Worm (Caenorhabditis elegans) whole organism, L4/young adult: ENCODE results near the gene flp-28.

Source experiments
- W03F9.2 ChIP-seq: fragments of 150-350 bp; optimal IDR thresholded peaks from 2 replicates; lab custom pipeline; 2014; ENCODE audit warnings: missing biosample characterization, missing genetic modification characterization
- dao-5 ChIP-seq: sonication (generic microtip); optimal IDR thresholded peaks from 2 replicates; lab custom pipeline; 2016; ENCODE audit warnings: missing genotype, missing genetic modification characterization, moderate library complexity, missing compliant biosample characterization
- him-1 ChIP-seq: sonication (generic microtip); optimal IDR thresholded peaks from 2 replicates; lab custom pipeline; 2016; ENCODE audit warnings: missing genotype, missing genetic modification reagents, missing genetic modification characterization, missing compliant biosample characterization

flp-28 gene

DNA sequence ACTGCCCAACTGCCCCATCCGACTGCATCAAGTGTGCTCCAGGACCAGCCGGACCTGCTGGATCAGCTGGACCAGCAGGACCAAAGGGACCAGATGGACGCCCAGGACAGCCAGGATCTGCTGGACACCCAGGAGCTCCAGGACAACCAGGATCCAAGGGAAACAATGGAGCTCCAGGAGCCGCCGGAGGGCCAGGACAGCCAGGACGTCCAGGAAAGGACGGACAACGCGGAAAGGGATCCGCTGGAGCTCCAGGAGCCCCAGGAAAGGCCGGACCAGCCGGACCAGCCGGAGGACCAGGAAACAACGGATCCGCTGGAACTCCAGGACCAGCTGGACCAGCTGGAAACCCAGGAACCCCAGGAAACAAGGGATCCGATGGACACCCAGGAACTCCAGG, 9.7 kb downstream of the flp-28 start:
- TF ChIP-seq dao-5 (tag; lab: Kevin White, UChicago) (no peak), him-1 (no peak), W03F9.2 (no peak)

DNA sequence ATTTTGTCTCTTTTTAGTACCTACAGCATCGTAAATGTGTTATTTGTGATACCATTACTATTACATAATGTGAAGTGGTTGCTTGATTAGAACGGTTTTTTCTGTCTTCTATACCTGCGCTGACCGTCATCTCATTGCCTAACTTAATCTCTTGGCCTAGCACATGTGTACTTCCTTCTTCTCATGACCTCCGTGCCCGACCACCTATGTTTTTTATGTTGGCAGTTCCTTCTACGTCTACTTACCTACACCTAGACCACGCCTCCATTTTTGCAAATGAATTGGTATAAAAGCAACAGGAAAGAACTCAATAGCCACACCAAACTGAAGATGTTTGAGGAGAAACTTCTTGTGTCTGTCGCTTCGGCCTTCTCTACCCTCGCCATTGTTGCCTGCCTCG, 10.5 kb downstream of the flp-28 start, which contains the start of gene col-176:
Gene col-176 (plus strand): TSS at position 301 of the 400 bp plus-strand sequence.
- no peak for TF ChIP-seq him-1
- TF ChIP-seq dao-5 (tag; lab: Kevin White, UChicago): no peak
- TF ChIP-seq W03F9.2: no peak

DNA sequence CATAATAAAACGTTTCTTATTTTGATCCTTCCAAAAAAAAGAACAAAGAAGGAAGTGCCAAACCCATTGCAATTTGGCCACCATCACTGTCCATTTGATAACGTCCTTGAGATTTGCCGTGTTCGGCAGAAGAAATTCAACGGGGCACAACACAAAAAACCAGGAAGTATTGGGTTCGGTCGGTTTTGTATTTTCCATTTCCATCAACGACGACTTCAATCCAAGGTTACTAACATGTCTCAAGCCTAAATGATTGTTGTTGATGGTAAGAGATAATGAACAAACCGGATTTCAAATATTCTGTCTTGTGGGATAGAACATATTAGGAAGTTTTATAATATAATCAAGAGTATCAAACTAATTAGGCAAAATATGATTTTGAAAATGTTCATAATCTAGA, 11.4 kb downstream of the flp-28 start:
- TF ChIP-seq W03F9.2 (no peak), dao-5 (tag; lab: Kevin White, UChicago) (no peak), him-1 (no peak)

DNA sequence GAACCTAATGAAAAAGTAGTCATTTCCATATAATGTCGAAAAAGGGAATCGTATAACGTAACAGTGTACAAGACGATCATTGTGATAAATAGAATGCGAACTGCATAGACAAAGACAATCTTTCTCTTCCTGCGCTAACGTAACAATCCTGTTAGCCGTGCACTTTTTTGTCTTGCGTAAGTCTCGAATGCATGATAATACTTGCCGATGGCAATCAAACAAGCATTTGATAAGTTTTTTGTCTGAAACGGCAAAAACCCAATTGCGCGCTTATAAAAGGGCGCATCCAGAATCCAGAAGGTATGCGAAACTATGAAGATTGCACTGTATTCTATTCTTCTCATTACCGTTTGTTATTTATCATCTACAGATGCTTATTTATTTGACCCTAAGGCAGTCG, 12.8 kb downstream of the flp-28 start, which contains the start of gene dao-4:
Gene dao-4 (plus strand): TSS at position 301 of the 400 bp plus-strand sequence.
- TF ChIP-seq him-1 (no peak), dao-5 (tag; lab: Kevin White, UChicago) (no peak), W03F9.2 (no peak)

DNA sequence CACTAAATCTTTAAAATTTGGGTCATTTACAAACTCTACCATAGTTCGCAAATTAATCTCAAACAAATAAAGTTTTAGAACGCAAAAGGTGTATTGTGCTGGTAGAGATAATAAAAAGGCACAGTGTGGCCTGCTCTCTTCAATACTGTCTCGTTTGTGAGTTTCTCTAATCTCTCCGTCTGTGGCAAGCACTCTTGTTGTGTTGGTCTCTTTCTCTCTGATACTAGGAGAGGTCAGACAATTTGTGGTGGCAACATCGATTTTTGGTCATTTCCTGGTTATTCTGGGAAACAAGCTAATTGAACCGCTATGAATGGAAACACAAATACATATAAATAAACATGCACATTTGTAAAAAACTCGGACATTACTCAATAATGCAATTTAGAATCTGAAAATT, 13.5 kb downstream of the flp-28 start, which contains the start of gene ZC373.5:
Gene ZC373.5 (minus strand): TSS at position 159 of the 400 bp plus-strand sequence.
- TF ChIP-seq him-1: no peak
- TF ChIP-seq W03F9.2: no peak
- no peak for TF ChIP-seq dao-5 (tag; lab: Kevin White, UChicago)

DNA sequence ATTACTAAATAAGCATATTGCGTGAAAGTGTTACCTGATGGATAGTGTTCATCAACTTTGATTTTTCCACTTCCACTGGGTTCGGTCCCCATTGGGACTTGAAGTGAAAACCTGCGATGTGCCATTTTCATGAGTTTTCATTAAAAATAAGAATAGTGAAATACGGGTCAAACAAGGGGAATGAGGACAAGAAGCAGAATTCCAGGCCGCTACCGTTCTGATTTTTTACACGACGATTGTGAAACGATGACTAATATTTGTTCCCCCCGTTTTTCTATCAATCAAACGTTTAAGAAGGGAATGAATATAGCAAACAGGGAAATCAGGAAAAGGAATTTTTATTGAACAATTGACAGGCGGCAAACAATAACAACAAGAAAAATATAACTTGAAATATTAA, 18.1 kb downstream of the flp-28 start, which contains the start of gene mlck-1:
Gene mlck-1 (minus strand): TSS at position 101 of the 400 bp plus-strand sequence.
- no peak for TF ChIP-seq him-1
- no peak for TF ChIP-seq W03F9.2
- TF ChIP-seq dao-5 (tag; lab: Kevin White, UChicago): no peak

DNA sequence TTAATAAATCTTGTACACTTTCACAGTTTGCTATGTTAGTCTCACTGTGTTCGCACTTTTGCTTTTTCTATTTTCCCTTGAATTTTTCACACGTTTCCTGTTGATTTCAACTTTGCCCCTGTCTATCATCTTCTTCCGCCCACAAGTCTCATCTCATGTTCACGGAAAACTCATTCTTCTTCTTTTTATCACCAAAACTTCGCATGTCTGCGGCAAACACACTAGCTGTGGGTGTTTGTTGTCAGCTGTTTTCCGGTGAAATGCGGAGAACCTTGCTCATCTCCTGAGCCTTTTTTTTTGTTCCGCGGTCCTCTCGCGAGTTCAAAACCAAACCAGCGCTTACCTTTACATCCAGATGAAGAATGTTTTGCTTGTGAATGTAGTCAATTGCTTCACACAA, 19.3 kb downstream of the flp-28 start:
- no peak for TF ChIP-seq him-1

DNA sequence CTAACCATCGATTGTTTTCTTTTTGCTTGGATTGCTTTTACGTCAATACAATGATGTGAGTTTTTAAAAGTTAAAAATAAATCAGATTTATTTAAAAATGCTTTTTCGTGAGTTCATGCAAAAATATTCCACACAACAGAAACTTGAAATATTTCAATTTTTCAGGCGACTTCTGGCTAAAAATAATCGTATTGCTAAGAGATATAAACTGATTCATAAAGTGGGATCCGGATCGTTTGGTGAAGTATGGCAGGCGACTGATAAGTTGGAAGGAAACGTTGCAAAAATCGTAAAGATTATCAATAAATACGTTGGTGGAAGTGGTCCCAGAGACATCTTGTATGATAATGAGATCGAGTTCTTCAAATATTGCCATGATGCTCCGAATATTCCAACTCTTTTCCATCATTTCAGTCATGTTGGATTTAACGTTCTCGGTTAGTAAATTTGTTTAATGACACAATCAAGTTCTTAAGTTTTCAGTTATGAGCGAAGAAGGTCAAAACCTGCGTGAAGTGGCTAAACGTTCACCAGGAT, 27.2 kb downstream of the flp-28 start, which contains the start of gene ZC373.3:
Gene ZC373.3 (plus strand): TSS at position 51 of the 537 bp plus-strand sequence.
- TF ChIP-seq him-1 (no peak), W03F9.2 (no peak), dao-5 (tag; lab: Kevin White, UChicago) (no peak)

DNA sequence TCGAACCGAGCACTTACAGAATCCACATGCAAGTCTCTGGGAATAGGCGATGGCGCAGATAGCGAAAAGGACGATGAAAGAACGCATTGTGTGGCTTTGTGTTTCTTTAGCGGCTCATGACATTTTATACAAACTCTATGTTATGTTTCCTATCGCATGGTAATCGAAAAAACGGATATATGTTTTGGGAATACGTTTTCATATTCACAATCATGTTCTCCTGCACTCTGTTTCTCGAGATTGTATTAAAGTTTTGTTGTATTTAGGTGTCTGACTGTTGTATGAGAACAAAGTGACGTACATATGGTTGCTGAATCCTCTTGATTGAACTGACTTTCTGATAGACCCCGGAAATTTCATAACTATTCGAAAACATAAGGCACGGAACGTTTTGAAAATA, 29.4 kb downstream of the flp-28 start, which contains the start of gene ZC373.2:
Gene ZC373.2 (minus strand): TSS at position 101 of the 400 bp plus-strand sequence.
- TF ChIP-seq W03F9.2: no peak
- no peak for TF ChIP-seq him-1
- TF ChIP-seq dao-5 (tag; lab: Kevin White, UChicago): no peak

DNA sequence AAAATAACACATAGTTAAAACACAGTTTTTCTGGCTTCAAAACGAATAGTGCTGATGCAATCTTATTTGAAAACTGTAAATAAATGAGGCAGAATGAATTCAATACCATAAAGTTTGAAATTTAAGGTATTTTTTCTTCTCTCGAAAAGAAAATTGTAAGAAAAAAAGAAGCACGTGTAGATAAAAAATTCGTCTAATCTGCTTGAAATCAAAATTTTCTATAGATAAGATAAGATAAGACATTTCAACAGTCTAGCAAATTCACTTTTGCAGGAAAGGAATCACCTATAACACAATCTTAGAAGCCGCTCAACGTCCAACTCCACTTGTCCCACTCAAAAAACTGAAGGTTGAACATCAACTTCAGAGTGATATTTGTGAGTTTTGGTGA, 33.4 kb downstream of the flp-28 start:
- TF ChIP-seq him-1: no peak
- no peak for TF ChIP-seq W03F9.2
- no peak for TF ChIP-seq dao-5 (tag; lab: Kevin White, UChicago)

DNA sequence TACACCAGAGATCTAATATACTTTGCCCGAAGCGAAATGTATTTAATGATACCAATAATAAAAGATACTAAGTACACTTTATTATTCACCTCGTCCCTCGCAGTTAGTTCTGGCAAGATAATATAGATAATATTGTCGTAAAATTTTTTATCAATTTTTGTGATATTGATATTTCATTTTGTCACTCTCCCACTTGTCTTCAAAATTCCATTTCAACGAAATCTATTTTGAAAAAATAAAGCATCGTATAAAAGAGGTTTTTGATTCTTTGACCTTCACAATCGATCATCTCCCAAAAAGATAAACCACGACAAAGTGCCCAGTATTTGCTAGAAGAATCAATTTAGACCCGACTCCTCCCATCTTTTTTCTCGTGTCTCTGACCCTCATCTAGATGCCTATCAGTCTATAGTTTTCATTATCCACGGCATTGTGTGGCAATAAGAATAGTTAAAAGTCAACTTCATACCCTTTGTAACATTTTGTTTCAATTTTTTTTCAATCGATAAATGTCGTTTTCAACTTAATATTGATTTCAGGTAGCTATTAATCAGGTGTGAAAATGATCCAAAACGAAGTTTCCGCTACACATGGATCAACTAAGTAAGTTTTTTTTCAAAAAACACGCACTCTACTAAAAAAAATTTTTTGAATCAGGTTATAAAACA, 33.9 kb downstream of the flp-28 start, which contains the start of gene cbs-1:
Gene cbs-1 (plus strand): TSS at position 534 of the 668 bp plus-strand sequence.
- TF ChIP-seq dao-5 (tag; lab: Kevin White, UChicago): no peak
- no peak for TF ChIP-seq him-1
- no peak for TF ChIP-seq W03F9.2

DNA sequence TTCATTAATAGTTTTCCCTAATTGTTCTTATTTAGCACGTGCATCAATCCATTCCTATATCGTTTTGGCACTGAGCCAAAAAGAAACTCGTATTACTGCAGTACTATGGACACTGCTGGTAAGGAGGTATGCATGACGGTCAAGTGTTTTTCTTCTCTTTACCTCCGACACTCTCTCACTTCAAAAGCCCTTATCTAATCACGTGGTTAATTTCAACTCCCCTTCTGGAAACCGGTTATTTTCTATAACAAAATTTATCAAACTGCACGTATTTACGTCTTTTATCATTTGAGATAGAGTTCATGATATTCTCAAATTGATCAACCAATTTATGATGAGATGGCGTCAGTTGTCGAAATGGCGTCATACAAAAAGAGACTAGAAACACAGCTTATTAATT, 36.1 kb downstream of the flp-28 start:
- no peak for TF ChIP-seq him-1
- TF ChIP-seq dao-5 (tag; lab: Kevin White, UChicago): no peak
- no peak for TF ChIP-seq W03F9.2

DNA sequence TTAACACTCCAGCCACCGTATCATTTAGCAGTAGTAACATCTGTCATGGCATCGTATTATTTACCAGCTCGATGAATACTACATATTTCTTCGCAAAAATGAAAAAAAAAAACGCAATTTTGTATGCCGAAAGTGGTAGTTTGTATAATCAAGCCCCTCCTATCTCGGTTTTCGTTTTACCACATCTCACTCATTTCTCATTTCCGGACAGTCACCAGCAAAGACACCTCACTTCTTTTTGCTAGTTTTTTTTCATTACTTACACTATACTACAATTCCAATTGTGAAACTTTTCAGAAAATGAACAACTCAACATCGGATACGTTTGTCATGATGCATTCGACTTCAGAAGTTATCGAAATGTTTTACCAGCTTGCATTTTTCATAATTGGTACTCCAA, 38.6 kb downstream of the flp-28 start, which contains the start of gene gnrr-3:
Gene gnrr-3 (plus strand): TSS at position 301 of the 400 bp plus-strand sequence.
- TF ChIP-seq dao-5 (tag; lab: Kevin White, UChicago) (no peak), him-1 (no peak), W03F9.2 (no peak)

DNA sequence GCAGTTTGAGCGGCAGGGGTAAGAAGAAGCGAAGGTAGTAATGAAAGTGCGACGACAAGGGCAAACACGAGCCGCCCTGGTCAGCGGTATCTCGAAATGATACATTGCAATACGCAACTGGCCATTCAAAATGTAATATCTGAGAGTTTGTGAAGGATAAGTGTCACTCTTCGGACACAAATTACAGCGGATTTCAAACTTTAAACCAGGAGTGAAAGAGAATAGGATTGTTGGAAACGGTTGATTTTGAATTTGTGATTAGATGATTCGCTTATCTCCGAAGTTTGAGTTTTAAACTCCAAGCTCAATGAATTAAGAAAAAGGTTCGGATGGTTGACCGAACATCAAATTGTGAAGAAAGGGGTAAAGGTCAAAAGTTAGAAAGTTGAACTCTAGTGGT, 40.4 kb downstream of the flp-28 start, which contains the start of gene ZC374.2:
Gene ZC374.2 (minus strand): TSS at position 101 of the 400 bp plus-strand sequence.
- TF ChIP-seq dao-5 (tag; lab: Kevin White, UChicago) (no peak), W03F9.2 (no peak), him-1 (no peak)

DNA sequence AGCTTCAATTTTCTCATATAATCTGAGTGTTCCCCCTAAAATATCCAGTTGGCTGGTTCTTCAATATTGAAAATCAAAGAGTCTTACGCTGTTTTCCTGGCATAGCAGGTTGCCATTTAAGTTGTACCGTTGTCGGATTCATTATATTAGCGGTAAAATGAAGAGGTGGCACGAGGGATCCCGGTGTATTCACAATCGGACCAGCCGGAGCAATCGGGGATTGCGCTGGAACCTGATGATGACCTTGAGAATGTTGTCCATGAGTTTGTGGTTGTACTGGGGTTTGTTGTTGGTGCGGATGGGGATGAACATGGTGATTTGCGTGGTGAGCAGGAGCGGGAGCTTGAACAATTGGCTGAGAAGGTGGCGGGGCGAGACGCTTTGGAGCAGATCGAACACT, 43.3 kb downstream of the flp-28 start:
- TF ChIP-seq dao-5 (tag; lab: Kevin White, UChicago): no peak
- no peak for TF ChIP-seq him-1
- no peak for TF ChIP-seq W03F9.2
